Comparison of ENCODE assay signal across 2 fruit fly cellular contexts in the genomic region with DNA sequence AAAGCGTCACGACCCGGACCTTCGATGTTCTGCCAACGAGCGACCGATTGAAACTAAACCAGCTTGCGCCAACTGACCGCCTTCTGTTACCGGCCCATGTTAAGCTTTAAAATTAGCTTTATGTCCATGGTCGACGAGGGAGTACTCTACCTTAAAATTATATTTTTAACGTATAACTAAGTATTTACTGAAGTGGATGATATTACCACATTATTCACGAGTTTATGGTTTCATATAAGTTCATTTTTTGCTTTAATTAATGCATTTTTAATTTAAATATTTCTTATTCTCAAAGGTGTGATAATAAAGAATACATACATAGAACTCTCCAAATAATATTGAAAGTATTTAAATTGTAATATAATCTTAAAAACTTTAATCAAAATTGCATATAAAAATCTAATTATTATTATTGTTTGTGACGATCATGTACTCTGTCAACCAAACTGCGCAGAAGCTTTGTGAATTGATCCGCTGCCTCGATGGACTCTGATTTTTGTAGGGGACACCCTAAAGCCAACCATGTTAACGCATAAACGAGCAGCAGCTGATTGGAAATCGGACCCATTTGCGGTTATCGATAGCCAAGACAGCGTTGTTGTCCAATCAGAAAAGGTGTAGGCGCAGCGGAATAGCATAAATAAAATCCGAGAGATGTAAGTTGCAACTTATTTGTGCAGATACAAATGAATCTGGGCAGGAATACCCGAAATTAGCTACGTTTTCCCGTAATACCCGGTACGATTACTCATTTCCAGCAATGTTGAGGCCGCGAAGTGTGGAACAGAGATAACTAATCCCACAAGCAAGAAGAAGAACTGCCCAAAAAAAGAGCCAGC.
TF ChIP-seq lines count a peak whose summit lies in the region.

A gene (minus strand): TSS at position 57 of the 839 bp plus-strand sequence.
A gene (plus strand): TSS at position 581 of the 839 bp plus-strand sequence.

TF ChIP-seq in whole organism, embryonic, 481 proteins besides CTCF, POLR2A, EP300 and RAD21 (continued from another document and continues in another):
- TF ChIP-seq Xrp1 (GFP tag; IDR thresholded peaks at IDR 0.05; lab: Robert Waterston, UW) (peak; percentile 56; the same call in 1 of the 2 replicates), caup (GFP tag; optimal IDR thresholded peaks at IDR 0.05; lab: Kevin White, UChicago; ENCODE audit: severe bottlenecking) (peak; percentile 82), dm (GFP tag; optimal IDR thresholded peaks at IDR 0.05; lab: Kevin White, UChicago) (no peak), cg (GFP tag; optimal IDR thresholded peaks at IDR 0.05; lab: Kevin White, UChicago) (no peak), CG8359 (GFP tag; optimal IDR thresholded peaks at IDR 0.05; lab: Kevin White, UChicago; ENCODE audit: borderline replicate concordance) (peak; percentile 42), nerfin-2 (GFP tag; IDR thresholded peaks at IDR 0.05; lab: Robert Waterston, UW; ENCODE audit: partially characterized antibody) (0 out of 2 replicates have a peak, but pooled peaks have one; percentile 48), emc (GFP tag; optimal IDR thresholded peaks at IDR 0.05; lab: Kevin White, UChicago) (no peak), ERR (GFP tag; optimal IDR thresholded peaks at IDR 0.05; lab: Kevin White, UChicago) (no peak), CG5953 (GFP tag; IDR thresholded peaks at IDR 0.05; lab: Robert Waterston, UW) (peak; percentile 36; the same call in 1 of the 2 replicates), az2 (GFP tag; optimal IDR thresholded peaks at IDR 0.05; lab: Kevin White, UChicago) (peak; percentile 79), Side (GFP tag; optimal IDR thresholded peaks at IDR 0.05; lab: Kevin White, UChicago) (no peak), pb (GFP tag; optimal IDR thresholded peaks at IDR 0.05; lab: Kevin White, UChicago) (no peak), Lim3 (GFP tag; IDR thresholded peaks at IDR 0.05; lab: Robert Waterston, UW) (no peak), Oaz (GFP tag; IDR thresholded peaks at IDR 0.05; lab: Robert Waterston, UW) (0 out of 2 replicates have a peak, but pooled peaks have one; percentile 25), hbn (GFP tag; IDR thresholded peaks at IDR 0.05; lab: Robert Waterston, UW; ENCODE audit: partially characterized antibody) (no peak), sima (GFP tag; optimal IDR thresholded peaks at IDR 0.05; lab: Kevin White, UChicago) (no peak), CG1233 (GFP tag; optimal IDR thresholded peaks at IDR 0.05; lab: Kevin White, UChicago) (peak; percentile 80), ase (GFP tag; IDR thresholded peaks at IDR 0.05; lab: Robert Waterston, UW) (no peak; the same call in 2 of the 3 replicates), CG12104 (GFP tag; optimal IDR thresholded peaks at IDR 0.05; lab: Kevin White, UChicago) (peak; percentile 90), klu (GFP tag; IDR thresholded peaks at IDR 0.05; lab: Robert Waterston, UW) (peak; percentile 60; the same call in 1 of the 2 replicates), usp (GFP tag; optimal IDR thresholded peaks at IDR 0.05; lab: Kevin White, UChicago) (no peak), stwl (tag; optimal IDR thresholded peaks at IDR 0.05; lab: Kevin White, UChicago) (peak; percentile 58), bbx (GFP tag; IDR thresholded peaks at IDR 0.05; lab: Robert Waterston, UW; ENCODE audit: partially characterized antibody) (peak; percentile 42), CG3163 (GFP tag; optimal IDR thresholded peaks at IDR 0.05; lab: Kevin White, UChicago) (no peak), Dfd (GFP tag; optimal IDR thresholded peaks at IDR 0.05; lab: Kevin White, UChicago) (no peak), CG13894 (tag; optimal IDR thresholded peaks at IDR 0.05; lab: Kevin White, UChicago) (peak; percentile 48), fu2 (GFP tag; optimal IDR thresholded peaks at IDR 0.05; lab: Kevin White, UChicago) (no peak), Drgx (GFP tag; IDR thresholded peaks at IDR 0.05; lab: Robert Waterston, UW) (no peak), CG31441 (GFP tag; IDR thresholded peaks at IDR 0.05; lab: Robert Waterston, UW) (peak; percentile 92), zen (tag; optimal IDR thresholded peaks at IDR 0.05; lab: Kevin White, UChicago) (peak; percentile 44), CG3838 (GFP tag; optimal IDR thresholded peaks at IDR 0.05; lab: Kevin White, UChicago) (no peak), fd96Cb (tag; optimal IDR thresholded peaks at IDR 0.05; lab: Kevin White, UChicago) (peak; percentile 80), Hey (tag; optimal IDR thresholded peaks at IDR 0.05; lab: Kevin White, UChicago) (peak; percentile 5), chif (GFP tag; optimal IDR thresholded peaks at IDR 0.05; lab: Kevin White, UChicago) (no peak), ssp (GFP tag; IDR thresholded peaks at IDR 0.05; lab: Robert Waterston, UW) (peak; percentile 63), CG30020 (tag; optimal IDR thresholded peaks at IDR 0.05; lab: Kevin White, UChicago) (peak; percentile 65), her (GFP tag; optimal IDR thresholded peaks at IDR 0.05; lab: Kevin White, UChicago) (peak; percentile 99), Fer2 (tag; optimal IDR thresholded peaks at IDR 0.05; lab: Kevin White, UChicago) (peak; percentile 69), CG10209 (GFP tag; optimal IDR thresholded peaks at IDR 0.05; lab: Kevin White, UChicago) (peak; percentile 88), MBD-R2 (GFP tag; IDR thresholded peaks at IDR 0.05; lab: Robert Waterston, UW) (peak; percentile 70), crol (GFP tag; IDR thresholded peaks at IDR 0.05; lab: Robert Waterston, UW) (no peak), cas (GFP tag; IDR thresholded peaks at IDR 0.05; lab: Robert Waterston, UW) (no peak), so (GFP tag; IDR thresholded peaks at IDR 0.05; lab: Robert Waterston, UW) (peak; percentile 71; the same call in 2 of the 3 replicates), ac (GFP tag; optimal IDR thresholded peaks at IDR 0.05; lab: Kevin White, UChicago) (no peak), jing (GFP tag; optimal IDR thresholded peaks at IDR 0.05; lab: Kevin White, UChicago) (no peak), Spps (tag; optimal IDR thresholded peaks at IDR 0.05; lab: Kevin White, UChicago) (peak; percentile 50), CG17802 (tag; optimal IDR thresholded peaks at IDR 0.05; lab: Kevin White, UChicago) (no peak), CG18764 (GFP tag; optimal IDR thresholded peaks at IDR 0.05; lab: Kevin White, UChicago) (peak; percentile 26), CG12236 (GFP tag; optimal IDR thresholded peaks at IDR 0.05; lab: Kevin White, UChicago) (no peak), CG34422 (GFP tag; IDR thresholded peaks at IDR 0.05; lab: Robert Waterston, UW) (peak; percentile 20; the same call in 2 of the 3 replicates), Optix (GFP tag; IDR thresholded peaks at IDR 0.05; lab: Robert Waterston, UW) (no peak), CG16863 (GFP tag; optimal IDR thresholded peaks at IDR 0.05; lab: Kevin White, UChicago) (peak; percentile 42), CG9437 (GFP tag; optimal IDR thresholded peaks at IDR 0.05; lab: Kevin White, UChicago) (peak; percentile 90), fd64A (GFP tag; optimal IDR thresholded peaks at IDR 0.05; lab: Kevin White, UChicago) (no peak), wdn (GFP tag; IDR thresholded peaks at IDR 0.05; lab: Robert Waterston, UW) (0 out of 2 replicates have a peak, but pooled peaks have one; percentile 13), ara (GFP tag; IDR thresholded peaks at IDR 0.05; lab: Robert Waterston, UW) (no peak), twi (tag; optimal IDR thresholded peaks at IDR 0.05; lab: Kevin White, UChicago) (peak; percentile 68), dysf (GFP tag; IDR thresholded peaks at IDR 0.05; lab: Robert Waterston, UW) (peak; percentile 77), btn (GFP tag; optimal IDR thresholded peaks at IDR 0.05; lab: Kevin White, UChicago) (no peak)

TF ChIP-seq in whole organism, prepupa, 60 proteins besides CTCF, POLR2A, EP300 and RAD21 (continued from another document):
- TF ChIP-seq CG34406 (GFP tag; optimal IDR thresholded peaks at IDR 0.05; lab: Kevin White, UChicago), result peak; percentile 85
